Worm (Caenorhabditis elegans) whole organism, L1 larva: ENCODE measurements around the gene nphp-4.

Experiments
- C34B4.2 ChIP-seq: sonication (generic microtip); optimal IDR thresholded peaks from 2 replicates; lab custom pipeline; 2017; ENCODE audit warnings: mild to moderate bottlenecking, missing genetic modification characterization, missing compliant biosample characterization
- aly-2 ChIP-seq: fragments of 150-350 bp; optimal IDR thresholded peaks from 2 replicates; lab custom pipeline; 2014; ENCODE audit warnings: missing biosample characterization, missing genetic modification characterization
- ama-1 ChIP-seq: fragments of 150-350 bp; optimal IDR thresholded peaks from 2 replicates; lab custom pipeline; 2014
- blmp-1 ChIP-seq: fragments of 150-350 bp; optimal IDR thresholded peaks from 2 replicates; lab custom pipeline; 2014; ENCODE audit warnings: missing biosample characterization, missing genetic modification characterization
- ceh-63 ChIP-seq: fragments of 200-800 bp; sonication (Bioruptor generic); optimal IDR thresholded peaks from 2 replicates; lab custom pipeline; 2018; ENCODE audit warnings: mild to moderate bottlenecking, missing genetic modification characterization, missing compliant biosample characterization
- ceh-8 ChIP-seq: fragments of 200-800 bp; sonication (Bioruptor generic); optimal IDR thresholded peaks from 2 replicates; lab custom pipeline; 2018; ENCODE audit warnings: mild to moderate bottlenecking, missing genetic modification characterization, moderate library complexity, missing compliant biosample characterization
- dpl-1 ChIP-seq, 3 experiments: fragments of 150-350 bp in 2 of 3; sonication (generic microtip) in 1 of 3; optimal IDR thresholded peaks; 2 replicates each; lab custom pipeline; 2014 to 2017; ENCODE audit warnings: missing biosample characterization in 3 of 3, missing genetic modification characterization in 3 of 3, missing genetic modification reagents in 3 of 3
- efl-1 ChIP-seq, 4 experiments: fragments of 150-350 bp; optimal IDR thresholded peaks in 3 of 4; peaks in 1 of 4; 1 replicate in 1 of 4; 2 replicates in 3 of 4; lab custom pipeline; 2014; ENCODE audit warnings: missing biosample characterization in 2 of 4, missing genetic modification characterization in 2 of 4, missing genetic modification reagents in 2 of 4
- efl-3 ChIP-seq: fragments of 200-800 bp; sonication (Bioruptor generic); optimal IDR thresholded peaks from 2 replicates; lab custom pipeline; 2018; ENCODE audit warnings: mild to moderate bottlenecking, missing genetic modification characterization, missing compliant biosample characterization
- egl-27 ChIP-seq, 2 experiments: fragments of 150-350 bp in 1 of 2; sonication (generic microtip); optimal IDR thresholded peaks; 3 replicates each; lab custom pipeline; 2017 to 2018; ENCODE audit warnings: missing biosample characterization in 2 of 2, missing genetic modification characterization in 2 of 2, missing genetic modification reagents in 2 of 2
- elt-2 ChIP-seq: sonication (generic microtip); optimal IDR thresholded peaks from 2 replicates; lab custom pipeline; 2016; ENCODE audit warnings: missing genetic modification characterization, mild to moderate bottlenecking, inconsistent platforms, missing compliant biosample characterization, missing genetic modification reagents
- elt-3 ChIP-seq, 6 experiments: fragments of 150-350 bp in 1 of 6; sonication (generic microtip); optimal IDR thresholded peaks; 2 replicates each; lab custom pipeline; 2017 to 2018; ENCODE audit warnings: missing biosample characterization in 6 of 6, missing genetic modification characterization in 6 of 6, inconsistent platforms in 1 of 6
- ets-5 ChIP-seq: fragments of 200-800 bp; sonication (Bioruptor generic); IDR thresholded peaks from 2 replicates; pipeline ENCODE4 v1.3.6; 2022; ENCODE audit warnings: missing genetic modification characterization, missing compliant biosample characterization
- fkh-10 ChIP-seq: sonication (generic microtip); optimal IDR thresholded peaks from 2 replicates; lab custom pipeline; 2017; ENCODE audit warnings: missing biosample characterization, missing genetic modification reagents, missing genetic modification characterization
- fkh-4 ChIP-seq: sonication (generic microtip); optimal IDR thresholded peaks from 2 replicates; lab custom pipeline; 2016; ENCODE audit warnings: missing compliant biosample characterization, missing genetic modification characterization, borderline replicate concordance
- fos-1 ChIP-seq: fragments of 150-350 bp; optimal IDR thresholded peaks from 2 replicates; lab custom pipeline; 2014; ENCODE audit warnings: missing biosample characterization, missing genetic modification characterization
- grh-1 ChIP-seq: fragments of 200-800 bp; sonication (Bioruptor generic); IDR thresholded peaks from 2 replicates; pipeline ENCODE4 v1.3.6; 2022; ENCODE audit warnings: missing genetic modification reagents, missing genetic modification characterization, missing compliant biosample characterization
- hpl-2 ChIP-seq: fragments of 150-350 bp; optimal IDR thresholded peaks from 2 replicates; lab custom pipeline; 2014; ENCODE audit warnings: missing biosample characterization, missing genetic modification reagents, missing genetic modification characterization
- irx-1 ChIP-seq: sonication (generic microtip); optimal IDR thresholded peaks from 2 replicates; lab custom pipeline; 2016; ENCODE audit warnings: missing genetic modification characterization, missing compliant biosample characterization
- isw-1 ChIP-seq: fragments of 200-800 bp; sonication (Bioruptor generic); IDR thresholded peaks from 2 replicates; pipeline ENCODE4 v1.3.6; 2022; ENCODE audit warnings: missing genetic modification characterization, missing compliant biosample characterization
- lin-13 ChIP-seq: fragments of 150-350 bp; optimal IDR thresholded peaks from 2 replicates; lab custom pipeline; 2014; ENCODE audit warnings: missing biosample characterization, missing genetic modification reagents, missing genetic modification characterization
- lin-14 ChIP-seq: fragments of 200-800 bp; sonication (Bioruptor generic); optimal IDR thresholded peaks from 2 replicates; lab custom pipeline; 2018; ENCODE audit warnings: mild to moderate bottlenecking, missing genetic modification characterization, moderate library complexity, missing compliant biosample characterization
- lin-15B ChIP-seq: fragments of 150-350 bp; sonication (generic microtip); optimal IDR thresholded peaks from 3 replicates; lab custom pipeline; 2014; ENCODE audit warnings: missing biosample characterization, missing genetic modification characterization
- lin-39 ChIP-seq: fragments of 150-350 bp; optimal IDR thresholded peaks from 2 replicates; lab custom pipeline; 2014; ENCODE audit warnings: missing biosample characterization, missing genetic modification reagents, missing genetic modification characterization
- lir-3 ChIP-seq: sonication (generic microtip); optimal IDR thresholded peaks from 2 replicates; lab custom pipeline; 2016; ENCODE audit warnings: mild to moderate bottlenecking, missing genetic modification characterization, moderate library complexity, missing compliant biosample characterization; ENCODE audit not compliant: poor library complexity
- lsy-2 ChIP-seq, 2 experiments: fragments of 150-350 bp; optimal IDR thresholded peaks; 2 replicates each; lab custom pipeline; 2014; ENCODE audit warnings: missing biosample characterization in 2 of 2, missing genetic modification characterization in 2 of 2
- mdl-1 ChIP-seq, 2 experiments: fragments of 150-350 bp; optimal IDR thresholded peaks; 2 replicates each; lab custom pipeline; 2014 to 2017; ENCODE audit warnings: missing biosample characterization in 2 of 2, missing genetic modification characterization in 2 of 2, inconsistent platforms in 1 of 2
- mep-1 ChIP-seq: fragments of 150-350 bp; optimal IDR thresholded peaks from 2 replicates; lab custom pipeline; 2014; ENCODE audit warnings: missing biosample characterization, missing genetic modification characterization
- nhr-12 ChIP-seq: sonication (generic microtip); optimal IDR thresholded peaks from 2 replicates; lab custom pipeline; 2017; ENCODE audit warnings: missing biosample characterization, missing genetic modification characterization
- nhr-28 ChIP-seq: fragments of 150-350 bp; optimal IDR thresholded peaks from 2 replicates; lab custom pipeline; 2014; ENCODE audit warnings: missing biosample characterization, missing genetic modification characterization
- nhr-71 ChIP-seq: sonication (generic microtip); optimal IDR thresholded peaks from 2 replicates; lab custom pipeline; 2016; ENCODE audit warnings: mild to moderate bottlenecking, missing genetic modification characterization, moderate library complexity, missing compliant biosample characterization
- nhr-76 ChIP-seq: sonication (generic microtip); optimal IDR thresholded peaks from 2 replicates; lab custom pipeline; 2017; ENCODE audit warnings: missing biosample characterization, missing genetic modification characterization
- nhr-84 ChIP-seq: sonication (generic microtip); optimal IDR thresholded peaks from 2 replicates; lab custom pipeline; 2017; ENCODE audit warnings: missing biosample characterization, missing genetic modification characterization
- nhr-85 ChIP-seq: sonication (generic microtip); peaks from one replicate; lab custom pipeline; 2016; ENCODE audit warnings: missing genetic modification characterization, inconsistent platforms, missing compliant biosample characterization
- nhr-90 ChIP-seq: sonication (generic microtip); optimal IDR thresholded peaks from 2 replicates; lab custom pipeline; 2016; ENCODE audit warnings: mild to moderate bottlenecking, missing genetic modification characterization, missing compliant biosample characterization; ENCODE audit not compliant: poor library complexity
- pqm-1 ChIP-seq: sonication (generic microtip); optimal IDR thresholded peaks from 3 replicates; lab custom pipeline; 2017; ENCODE audit warnings: missing biosample characterization, missing genetic modification characterization
- rnt-1 ChIP-seq: sonication (generic microtip); optimal IDR thresholded peaks from 2 replicates; lab custom pipeline; 2016; ENCODE audit warnings: mild to moderate bottlenecking, missing genetic modification characterization, moderate library complexity, missing compliant biosample characterization
- sox-4 ChIP-seq: sonication (generic microtip); optimal IDR thresholded peaks from 2 replicates; lab custom pipeline; 2016; ENCODE audit warnings: missing genetic modification characterization, missing compliant biosample characterization
- sptf-1 ChIP-seq: fragments of 150-350 bp; optimal IDR thresholded peaks from 2 replicates; lab custom pipeline; 2014; ENCODE audit warnings: missing biosample characterization, missing genetic modification characterization
- sup-37 ChIP-seq: fragments of 200-800 bp; sonication (Bioruptor generic); optimal IDR thresholded peaks from 2 replicates; lab custom pipeline; 2018; ENCODE audit warnings: mild to moderate bottlenecking, missing genetic modification characterization, missing compliant biosample characterization
- tbx-2 ChIP-seq: sonication (generic microtip); optimal IDR thresholded peaks from 2 replicates; lab custom pipeline; 2016; ENCODE audit warnings: missing genetic modification characterization, missing compliant biosample characterization
- tlp-1 ChIP-seq: fragments of 150-350 bp; optimal IDR thresholded peaks from 2 replicates; lab custom pipeline; 2014; ENCODE audit warnings: missing biosample characterization, missing genetic modification characterization
- unc-30 ChIP-seq: sonication (generic microtip); optimal IDR thresholded peaks from 2 replicates; lab custom pipeline; 2017; ENCODE audit warnings: missing biosample characterization, missing genetic modification characterization
- unc-86 ChIP-seq: sonication (generic microtip); optimal IDR thresholded peaks from 2 replicates; lab custom pipeline; 2016; ENCODE audit warnings: missing genetic modification characterization, missing compliant biosample characterization
- vab-15 ChIP-seq: sonication (generic microtip); optimal IDR thresholded peaks from 2 replicates; lab custom pipeline; 2017; ENCODE audit warnings: missing genotype, mild to moderate bottlenecking, missing genetic modification characterization, missing compliant biosample characterization
- xbp-1 ChIP-seq: sonication (generic microtip); optimal IDR thresholded peaks from 2 replicates; lab custom pipeline; 2016; ENCODE audit warnings: missing genetic modification characterization, missing compliant biosample characterization
- zag-1 ChIP-seq: fragments of 150-350 bp; optimal IDR thresholded peaks from 2 replicates; lab custom pipeline; 2014; ENCODE audit warnings: missing biosample characterization, missing genetic modification characterization
- ztf-4 ChIP-seq: fragments of 150-350 bp; optimal IDR thresholded peaks from 2 replicates; lab custom pipeline; 2014; ENCODE audit warnings: missing biosample characterization, missing genetic modification characterization

nphp-4 gene

DNA sequence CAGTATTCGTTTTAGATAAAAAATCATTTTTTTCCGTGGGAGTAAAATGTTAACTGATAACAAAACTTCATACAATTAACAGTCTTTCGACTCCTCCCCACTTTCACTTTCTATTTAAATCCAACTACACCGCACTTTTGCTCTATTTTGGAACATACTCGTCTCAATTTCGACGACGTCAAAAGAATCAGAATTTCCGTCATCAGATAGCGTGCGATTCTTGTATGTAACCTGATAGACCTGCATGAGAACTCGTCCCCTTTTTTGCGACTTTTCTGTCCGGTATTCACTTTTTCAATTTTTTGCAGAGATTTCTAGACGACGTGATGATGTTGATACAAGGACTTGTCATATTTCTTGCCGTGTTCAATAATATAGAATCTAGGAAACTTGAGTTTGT, 10.2 kb downstream of the nphp-4 start, which contains the start of gene pho-8:
pho-8 (plus strand) TSS at position 301 of the 400 bp plus-strand sequence.
- no peak for TF ChIP-seq sup-37

DNA sequence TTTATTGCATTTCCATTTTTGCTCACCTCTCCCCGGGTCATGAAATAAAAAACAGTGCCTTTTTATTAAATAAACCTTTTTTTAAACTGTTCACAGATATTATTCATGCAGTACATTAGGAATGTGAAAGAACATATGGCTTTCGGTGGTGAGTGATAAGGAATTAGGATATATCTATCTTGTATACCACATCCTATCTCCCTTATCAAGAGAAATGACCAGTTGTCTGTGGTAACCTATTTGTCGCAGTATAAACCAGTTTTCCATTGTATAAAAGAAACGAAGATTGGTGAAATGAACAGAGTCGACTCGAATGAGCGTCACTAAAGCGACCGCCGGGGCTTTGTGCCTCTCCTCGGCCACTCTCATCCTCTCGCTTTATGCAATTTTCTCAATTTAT, 14.2 kb downstream of the nphp-4 start, which contains the start of gene col-158:
col-158 (plus strand) TSS at position 301 of the 400 bp plus-strand sequence.
- peak; percentile 14 for TF ChIP-seq blmp-1 (tag; lab: Kevin White, UChicago)
- no peak for TF ChIP-seq nhr-90 (tag; lab: Kevin White, UChicago)
- no peak for TF ChIP-seq vab-15 (tag; lab: Kevin White, UChicago)
- TF ChIP-seq ceh-8: no peak
- no peak for TF ChIP-seq sox-4 (tag; lab: Kevin White, UChicago)
- TF ChIP-seq elt-3 (tag; optimal IDR thresholded peaks at IDR 0.05; lab: Kevin White, UChicago): peak in 1 of 6 experiments; percentile 5
- TF ChIP-seq elt-2 (tag; lab: Kevin White, UChicago): no peak
- no peak for TF ChIP-seq nhr-85 (tag; lab: Kevin White, UChicago)
- no peak for TF ChIP-seq nhr-12
- TF ChIP-seq ets-5 (GFP tag; lab: Robert Waterston, UW): no peak
- no peak for TF ChIP-seq nhr-71 (tag; lab: Kevin White, UChicago)
- TF ChIP-seq dpl-1 (GFP tag; optimal IDR thresholded peaks at IDR 0.05; lab: Kevin White, UChicago): no peak
- TF ChIP-seq grh-1: 0 out of 2 replicates have a peak, but pooled peaks have one; percentile 16
- TF ChIP-seq C34B4.2: no peak

DNA sequence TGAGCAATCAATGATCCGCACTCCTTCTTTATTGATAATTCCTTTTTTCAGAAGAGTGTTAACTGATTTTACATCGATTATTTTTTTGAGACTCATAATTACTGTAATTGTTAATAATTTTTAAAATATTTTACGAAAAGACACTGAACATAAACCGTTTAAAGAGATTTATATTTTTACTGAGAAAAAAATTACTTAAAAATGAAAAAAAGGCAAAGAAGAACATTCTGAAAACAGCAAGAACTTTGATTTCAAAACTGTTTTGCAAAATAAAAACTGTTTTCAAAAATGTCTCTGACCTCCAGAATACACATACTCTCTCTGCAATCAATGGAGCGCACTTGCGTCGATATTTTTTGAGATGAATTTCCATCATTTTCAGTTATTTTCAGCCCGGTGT, 16.6 kb downstream of the nphp-4 start, which contains the start of the genes mpst-1 and D2023.6:
mpst-1 (minus strand) TSS at position 101 of the 400 bp plus-strand sequence.
D2023.6 (plus strand) TSS at position 388 of the 400 bp plus-strand sequence.
- no peak for TF ChIP-seq unc-30 (tag; lab: Kevin White, UChicago)
- TF ChIP-seq lin-39 (tag; lab: Kevin White, UChicago): no peak
- TF ChIP-seq rnt-1 (tag; lab: Kevin White, UChicago): no peak
- no peak for TF ChIP-seq ceh-63 (GFP tag; lab: Kevin White, UChicago)
- TF ChIP-seq lsy-2 (tag; optimal IDR thresholded peaks at IDR 0.05; lab: Kevin White, UChicago): peak in 1 of 2 experiments; percentile 40
- TF ChIP-seq sup-37: no peak
- no peak for TF ChIP-seq egl-27 (tag; optimal IDR thresholded peaks at IDR 0.05; lab: Kevin White, UChicago)
- TF ChIP-seq lin-15B (tag; lab: Kevin White, UChicago): no peak
- no peak for TF ChIP-seq xbp-1
- no peak for TF ChIP-seq elt-2 (tag; lab: Kevin White, UChicago)
- no peak for TF ChIP-seq fkh-4 (tag; lab: Kevin White, UChicago)
- no peak for TF ChIP-seq mdl-1 (tag; optimal IDR thresholded peaks at IDR 0.05; lab: Kevin White, UChicago)
- no peak for TF ChIP-seq sox-4 (tag; lab: Kevin White, UChicago)
- TF ChIP-seq ceh-8: no peak
- no peak for TF ChIP-seq ztf-4 (tag; lab: Kevin White, UChicago)
- TF ChIP-seq nhr-76 (tag; lab: Kevin White, UChicago): no peak
- TF ChIP-seq sptf-1 (tag; lab: Kevin White, UChicago): no peak
- no peak for TF ChIP-seq pqm-1
- no peak for TF ChIP-seq aly-2 (tag; lab: Kevin White, UChicago)
- TF ChIP-seq elt-3 (tag; optimal IDR thresholded peaks at IDR 0.05; lab: Kevin White, UChicago): no peak
- TF ChIP-seq hpl-2 (GFP tag; lab: Kevin White, UChicago): no peak
- TF ChIP-seq unc-86 (tag; lab: Kevin White, UChicago): no peak
- TF ChIP-seq fkh-10 (GFP tag; lab: Kevin White, UChicago): no peak
- no peak for TF ChIP-seq zag-1 (tag; lab: Kevin White, UChicago)
- TF ChIP-seq efl-1 (optimal IDR thresholded peaks at IDR 0.05; lab: Kevin White, UChicago): peak; percentile 18 to 27
- TF ChIP-seq efl-1 (GFP tag; optimal IDR thresholded peaks at IDR 0.05 in 1 of 2; lab: Kevin White, UChicago): peak in 1 of 2 experiments; percentile 3
- no peak for TF ChIP-seq nhr-84 (tag; lab: Kevin White, UChicago)
- no peak for TF ChIP-seq ets-5 (GFP tag; lab: Robert Waterston, UW)
- no peak for TF ChIP-seq efl-3 (GFP tag; lab: Kevin White, UChicago)
- no peak for TF ChIP-seq lin-14 (GFP tag; lab: Kevin White, UChicago)
- peak; percentile 5 for TF ChIP-seq nhr-71 (tag; lab: Kevin White, UChicago)
- no peak for TF ChIP-seq irx-1 (tag; lab: Kevin White, UChicago)
- TF ChIP-seq C34B4.2: no peak
- no peak for TF ChIP-seq fos-1 (tag; lab: Kevin White, UChicago)
- no peak for TF ChIP-seq nhr-28 (tag; lab: Kevin White, UChicago)
- no peak for TF ChIP-seq ama-1 (lab: Kevin White, UChicago)
- TF ChIP-seq tbx-2 (tag; lab: Kevin White, UChicago): no peak
- peak; percentile 26 for TF ChIP-seq blmp-1 (tag; lab: Kevin White, UChicago)
- TF ChIP-seq lin-13 (GFP tag; lab: Kevin White, UChicago): no peak
- TF ChIP-seq isw-1 (GFP tag; lab: Robert Waterston, UW): no peak
- no peak for TF ChIP-seq tlp-1
- no peak for TF ChIP-seq lir-3
- TF ChIP-seq mep-1 (tag; lab: Kevin White, UChicago): peak; percentile 42
